Worm (Caenorhabditis elegans) whole organism, dauer: Measurements from ENCODE around the gene R148.4.

Experiments
- unc-62 ChIP-seq: sonication (generic microtip); optimal IDR thresholded peaks from 2 replicates; lab custom pipeline; 2017; ENCODE audit warnings: missing biosample characterization, missing genetic modification reagents, missing genetic modification characterization

R148.4 gene

ce11 chrIII:3171382-3171781, at the start of gene R148.4:
Gene R148.4 (plus strand): TSS chrIII:3171592.
- TF ChIP-seq unc-62 = no peak

DNA sequence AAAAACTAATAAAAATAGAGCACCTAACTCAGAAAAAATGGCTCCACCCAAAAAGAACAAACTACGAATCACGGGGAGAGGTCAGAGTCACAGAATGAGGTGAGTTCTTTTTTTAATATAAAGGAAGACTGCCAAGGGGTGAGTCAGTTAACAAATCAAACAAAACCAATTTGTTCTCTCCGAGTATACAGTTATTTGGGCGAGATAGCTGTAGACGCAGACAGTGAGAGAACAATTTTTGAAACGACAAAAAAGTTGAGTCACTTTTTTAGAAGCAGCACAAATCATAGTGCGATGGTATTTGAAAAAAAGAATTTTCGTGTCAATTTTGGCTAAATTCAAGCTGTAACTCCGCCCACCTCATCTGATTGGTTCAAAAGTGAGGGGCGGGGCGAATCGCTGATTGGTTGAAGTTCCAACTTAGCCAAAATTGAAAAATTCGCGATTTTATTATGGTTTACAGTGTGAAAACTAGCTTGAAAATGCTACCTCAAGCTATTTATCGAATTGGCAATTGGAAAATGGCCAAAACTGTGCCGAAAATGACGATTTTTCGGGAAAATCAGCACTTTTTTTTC, 47.1 kb upstream of the R148.4 start:
- TF ChIP-seq unc-62 = no peak

- TF ChIP-seq unc-62 = no peak
These were observed 44.3 kb upstream of the R148.4 start, which contains the start of gene nipa-1 for ce11 chrIII:3127074-3127596. Gene nipa-1 (minus strand): TSS chrIII:3127124.

ce11 chrIII:3127613-3128012, 43.8 kb upstream of the R148.4 start:
- TF ChIP-seq unc-62 = no peak

DNA sequence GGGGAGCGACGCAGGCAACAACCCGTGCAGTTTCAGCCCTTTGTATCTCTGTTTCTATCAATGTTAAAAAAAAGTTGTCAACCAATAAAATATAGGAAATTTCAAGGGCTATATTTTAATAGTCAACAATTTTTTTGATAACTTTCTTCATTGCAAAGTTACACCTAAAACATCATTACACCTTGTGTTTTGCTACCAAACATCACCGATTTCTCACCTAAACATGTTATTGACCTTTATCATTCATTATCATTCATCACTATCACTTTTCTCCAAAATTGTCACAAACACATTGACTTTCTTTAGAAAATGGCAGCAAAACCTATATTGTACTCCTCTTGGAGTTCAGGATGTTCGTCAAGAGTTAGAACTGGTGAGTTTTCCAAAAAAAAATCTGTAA, 42.4 kb upstream of the R148.4 start, which contains the start of gene Y53G8B.1:
Y53G8B.1 (plus strand) TSS at position 242 of the 400 bp plus-strand sequence.
- TF ChIP-seq unc-62 = no peak

ce11 chrIII:3136325-3137001, 34.9 kb upstream of the R148.4 start:
- no peak for TF ChIP-seq unc-62

DNA sequence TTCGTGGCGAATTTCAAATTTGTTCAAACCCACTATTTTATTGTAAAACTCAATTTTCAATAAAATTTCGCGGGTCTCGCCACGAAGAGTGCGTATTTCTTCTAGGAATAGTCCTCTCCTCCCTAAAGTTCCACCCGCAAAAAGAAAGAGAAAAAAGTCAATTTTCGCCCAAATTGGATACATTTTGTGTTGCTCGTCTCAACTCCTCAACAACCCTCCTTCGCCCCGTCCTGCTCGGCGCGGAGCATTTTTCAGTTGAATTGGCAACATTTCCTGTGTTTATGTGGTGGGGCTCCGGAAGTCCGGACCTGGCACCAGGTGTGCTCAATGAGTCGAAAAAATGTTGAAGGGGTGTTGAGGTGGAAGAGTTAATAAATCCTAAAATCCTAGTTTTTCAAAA, 33.3 kb upstream of the R148.4 start:
- no peak for TF ChIP-seq unc-62

ce11 chrIII:3139144-3139543, 32.2 kb upstream of the R148.4 start, which contains the start of gene mec-12:
Gene mec-12 (minus strand): TSS chrIII:3139234.
- TF ChIP-seq unc-62 = no peak

ce11 chrIII:3140227-3140626, 31.2 kb upstream of the R148.4 start:
- TF ChIP-seq unc-62 = no peak

- no peak for TF ChIP-seq unc-62
These were observed 29.3 kb upstream of the R148.4 start for ce11 chrIII:3142078-3142477.

DNA sequence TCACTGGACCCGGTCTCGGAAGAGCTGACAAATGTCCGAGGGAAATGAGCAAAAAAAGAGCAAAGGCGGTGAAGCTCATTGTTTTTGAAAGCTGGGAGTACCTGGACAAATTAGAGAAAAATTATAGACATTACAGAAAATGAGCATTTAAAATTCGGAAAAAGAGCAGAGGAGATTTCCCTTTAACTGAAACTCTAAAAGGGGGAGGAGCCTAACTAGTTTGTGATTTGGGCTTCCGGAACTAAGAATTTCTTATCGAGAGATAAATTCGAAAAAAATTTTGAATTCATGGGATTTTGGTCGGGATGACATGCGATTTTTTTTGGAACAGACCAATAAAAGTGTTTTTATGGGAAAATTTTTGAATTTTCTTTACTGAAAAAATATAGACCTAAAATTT, 27.7 kb upstream of the R148.4 start, which contains the start of gene C44B11.4:
C44B11.4 (minus strand) TSS at position 101 of the 400 bp plus-strand sequence.
- no peak for TF ChIP-seq unc-62

DNA sequence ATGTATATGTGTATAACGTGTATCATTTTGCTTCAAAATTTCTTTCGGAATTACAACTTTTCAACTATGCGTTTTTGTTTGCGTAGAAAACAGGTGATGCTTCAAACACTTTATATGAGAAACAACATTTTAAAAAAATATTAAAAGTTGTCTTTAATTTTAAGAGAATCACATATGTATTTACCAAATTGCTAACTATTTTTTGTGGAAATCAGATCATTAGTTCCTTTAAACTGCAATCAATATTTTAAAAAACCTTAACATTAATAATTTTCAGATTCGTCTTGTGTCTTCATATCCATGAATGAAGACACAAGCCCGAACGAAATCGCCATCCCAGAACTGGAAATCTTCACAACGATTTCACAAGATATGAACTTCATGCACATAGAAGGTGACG, 18.5 kb upstream of the R148.4 start, which contains the start of gene C44B11.6:
C44B11.6 (plus strand) TSS at position 301 of the 400 bp plus-strand sequence.
- no peak for TF ChIP-seq unc-62

- TF ChIP-seq unc-62 = no peak
These were observed 16.4 kb upstream of the R148.4 start, which contains the start of gene C44B11.1 for ce11 chrIII:3154968-3155367. Gene C44B11.1 (plus strand): TSS chrIII:3155268.

ce11 chrIII:3160490-3160889, 10.9 kb upstream of the R148.4 start:
- TF ChIP-seq unc-62 = no peak

- no peak for TF ChIP-seq unc-62
These were observed 9.8 kb upstream of the R148.4 start for ce11 chrIII:3161600-3161999.

ce11 chrIII:3163448-3163847, 7.9 kb upstream of the R148.4 start:
- no peak for TF ChIP-seq unc-62

ce11 chrIII:3165309-3165708, 6.1 kb upstream of the R148.4 start, which contains the start of gene R148.5:
Gene R148.5 (plus strand): TSS chrIII:3165639.
- no peak for TF ChIP-seq unc-62

DNA sequence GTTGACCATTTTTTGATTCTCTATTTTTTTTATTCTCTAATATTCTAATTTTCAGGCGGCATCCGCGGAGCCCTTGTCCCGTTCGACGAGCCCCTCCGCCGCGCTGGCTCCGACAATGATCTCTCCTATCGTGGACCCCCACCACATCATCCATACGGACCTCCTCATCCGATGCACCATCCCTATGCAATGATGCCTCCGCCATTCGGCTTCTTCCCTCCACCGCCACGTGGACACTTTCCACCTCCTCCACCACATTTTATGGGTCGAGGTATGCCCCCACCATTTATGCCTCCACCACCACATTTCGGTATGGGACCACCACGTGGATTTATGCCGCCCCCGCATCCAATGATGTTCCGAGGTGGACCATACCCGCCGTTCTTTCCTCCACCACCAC, 2.1 kb upstream of the R148.4 start:
- no peak for TF ChIP-seq unc-62
